Fruit fly (Drosophila melanogaster) whole organism, embryonic: ENCODE results near the gene CG5639.

Source experiments
- Abd-B ChIP-seq: fragments of 200-800 bp; sonication (Bioruptor generic); optimal IDR thresholded peaks from 2 replicates; lab custom pipeline; 2018; ENCODE audit warnings: missing biosample characterization, mild to moderate bottlenecking, missing genetic modification characterization, moderate library complexity
- Atf-2 ChIP-seq: fragments of 200-800 bp; sonication (Bioruptor generic); optimal IDR thresholded peaks from 2 replicates; lab custom pipeline; 2016; ENCODE audit warnings: missing biosample characterization, missing genetic modification characterization
- CG10274 ChIP-seq: fragments of 200-800 bp; sonication (Bioruptor generic); optimal IDR thresholded peaks from 3 replicates; lab custom pipeline; 2017; ENCODE audit warnings: missing biosample characterization, mild to moderate bottlenecking, missing genetic modification characterization
- CG10431 ChIP-seq: fragments of 200-800 bp; sonication (Bioruptor generic); optimal IDR thresholded peaks from 3 replicates; lab custom pipeline; 2018; ENCODE audit warnings: missing biosample characterization, mild to moderate bottlenecking, missing genetic modification characterization
- CG10565 ChIP-seq: fragments of 200-800 bp; sonication (Bioruptor generic); optimal IDR thresholded peaks from 3 replicates; lab custom pipeline; 2016; ENCODE audit warnings: missing biosample characterization, mild to moderate bottlenecking, missing genetic modification characterization
- CG10654 ChIP-seq: fragments of 200-800 bp; sonication (Bioruptor generic); optimal IDR thresholded peaks from 2 replicates; lab custom pipeline; 2016; ENCODE audit warnings: missing biosample characterization, missing genetic modification characterization
- CG11456 ChIP-seq: fragments of 200-800 bp; sonication (Bioruptor generic); IDR thresholded peaks from 3 replicates; pipeline ENCODE4 v1.3.6; 2022; ENCODE audit warnings: missing biosample characterization, missing genetic modification characterization
- CG12236 ChIP-seq: fragments of 200-800 bp; sonication (Bioruptor generic); optimal IDR thresholded peaks from 2 replicates; lab custom pipeline; 2016; ENCODE audit warnings: missing biosample characterization, missing genetic modification characterization
- CG14050 ChIP-seq: fragments of 200-800 bp; sonication (Bioruptor generic); IDR thresholded peaks from 3 replicates; pipeline ENCODE4 v1.3.6; 2022; ENCODE audit warnings: missing biosample characterization, missing genetic modification characterization
- CG14860 ChIP-seq: fragments of 200-800 bp; sonication (Bioruptor generic); IDR thresholded peaks from 3 replicates; pipeline ENCODE4 v1.3.6; 2022; ENCODE audit warnings: missing biosample characterization, missing genetic modification characterization; ENCODE audit not compliant: partially characterized antibody
- CG15011 ChIP-seq: fragments of 200-800 bp; sonication (Bioruptor generic); optimal IDR thresholded peaks from 3 replicates; lab custom pipeline; 2018; ENCODE audit warnings: missing biosample characterization, mild to moderate bottlenecking, missing genetic modification characterization
- CG2712 ChIP-seq: fragments of 200-800 bp; optimal IDR thresholded peaks from 3 replicates; lab custom pipeline; 2019; ENCODE audit warnings: missing biosample characterization, mild to moderate bottlenecking, missing genetic modification characterization, moderate library complexity
- CG31365 ChIP-seq: fragments of 200-800 bp; sonication (Bioruptor generic); optimal IDR thresholded peaks from 2 replicates; lab custom pipeline; 2018; ENCODE audit warnings: missing biosample characterization, mild to moderate bottlenecking, missing genetic modification characterization
- CG33213 ChIP-seq: fragments of 200-800 bp; sonication (Bioruptor generic); optimal IDR thresholded peaks from 3 replicates; lab custom pipeline; 2016; ENCODE audit warnings: missing biosample characterization, missing genetic modification characterization
- CG4360 ChIP-seq: fragments of 200-800 bp; sonication (Bioruptor generic); IDR thresholded peaks from 2 replicates; pipeline ENCODE4 v1.3.6; 2022; ENCODE audit warnings: missing biosample characterization, missing genetic modification characterization
- CG4404 ChIP-seq: fragments of 200-800 bp; sonication (Bioruptor generic); IDR thresholded peaks from 2 replicates; pipeline ENCODE4 v1.3.6; 2022; ENCODE audit warnings: missing biosample characterization, missing genetic modification characterization
- CG5245 ChIP-seq: fragments of 200-800 bp; sonication (Bioruptor generic); optimal IDR thresholded peaks from 3 replicates; lab custom pipeline; 2016; ENCODE audit warnings: missing biosample characterization, missing genetic modification characterization
- CG7786 ChIP-seq: fragments of 200-800 bp; sonication (Bioruptor generic); optimal IDR thresholded peaks from 2 replicates; lab custom pipeline; 2016; ENCODE audit warnings: missing biosample characterization, missing genetic modification characterization
- CG7839 ChIP-seq: fragments of 200-800 bp; sonication (Bioruptor generic); optimal IDR thresholded peaks from 3 replicates; lab custom pipeline; 2018; ENCODE audit warnings: missing biosample characterization, mild to moderate bottlenecking, missing genetic modification characterization, moderate library complexity
- Camta ChIP-seq: fragments of 200-800 bp; sonication (Bioruptor generic); optimal IDR thresholded peaks from 2 replicates; lab custom pipeline; 2016; ENCODE audit warnings: missing biosample characterization, missing genetic modification characterization
- D ChIP-seq, 2 experiments: fragments of 200-800 bp in 1 of 2; fragments of >200 bp in 1 of 2; sonication (Bioruptor generic) in 1 of 2; optimal IDR thresholded peaks; 2 replicates in 1 of 2; 3 replicates in 1 of 2; lab custom pipeline; 2017; ENCODE audit warnings: mild to moderate bottlenecking in 1 of 2, missing biosample characterization in 1 of 2, missing genetic modification characterization in 1 of 2, missing genetic modification reagents in 1 of 2
- Dek ChIP-seq: fragments of 200-800 bp; sonication (Bioruptor generic); optimal IDR thresholded peaks from 3 replicates; lab custom pipeline; 2019; ENCODE audit warnings: missing biosample characterization, mild to moderate bottlenecking, missing genetic modification characterization, moderate library complexity
- Doc2 ChIP-seq: fragments of 200-800 bp; sonication (Bioruptor generic); IDR thresholded peaks from 2 replicates; pipeline ENCODE4 v1.3.6; 2022; ENCODE audit warnings: missing biosample characterization, missing genetic modification characterization
- H15 ChIP-seq: fragments of 200-800 bp; sonication (Bioruptor generic); IDR thresholded peaks from 3 replicates; pipeline ENCODE4 v1.3.6; 2022; ENCODE audit warnings: missing biosample characterization, missing genetic modification characterization
- Hr3 ChIP-seq: fragments of 200-800 bp; sonication (Bioruptor generic); optimal IDR thresholded peaks from 3 replicates; lab custom pipeline; 2016; ENCODE audit warnings: missing biosample characterization, missing genetic modification characterization
- Hr78 ChIP-seq, 2 experiments: fragments of 200-800 bp in 1 of 2; fragments of >200 bp in 1 of 2; sonication (Bioruptor generic) in 1 of 2; optimal IDR thresholded peaks; 2 replicates each; lab custom pipeline; 2017 to 2019; ENCODE audit warnings: missing biosample characterization in 2 of 2, missing genetic modification characterization in 2 of 2, mild to moderate bottlenecking in 1 of 2, moderate library complexity in 1 of 2
- Jarid2 ChIP-seq: fragments of 200-800 bp; sonication (Bioruptor generic); optimal IDR thresholded peaks from 3 replicates; lab custom pipeline; 2017; ENCODE audit warnings: mild to moderate bottlenecking, missing biosample characterization, missing genetic modification reagents, missing genetic modification characterization
- Lhr ChIP-seq: fragments of 200-800 bp; sonication (Bioruptor generic); optimal IDR thresholded peaks from 3 replicates; lab custom pipeline; 2017; ENCODE audit warnings: mild to moderate bottlenecking, missing biosample characterization, missing genetic modification reagents, missing genetic modification characterization
- Pdp1 ChIP-seq, 2 experiments: fragments of 200-800 bp; sonication (Bioruptor generic); optimal IDR thresholded peaks; 3 replicates each; lab custom pipeline; 2016; ENCODE audit warnings: missing biosample characterization in 2 of 2, missing genetic modification characterization in 2 of 2, mild to moderate bottlenecking in 1 of 2, moderate library complexity in 1 of 2
- Ravus ChIP-seq: fragments of 200-800 bp; sonication (Bioruptor generic); IDR thresholded peaks from 2 replicates; pipeline ENCODE4 v1.3.6; 2022; ENCODE audit warnings: missing biosample characterization, missing genetic modification characterization
- Sox100B ChIP-seq: fragments of 200-800 bp; sonication (Bioruptor generic); optimal IDR thresholded peaks from 3 replicates; lab custom pipeline; 2018; ENCODE audit warnings: missing biosample characterization, mild to moderate bottlenecking, missing genetic modification characterization
- abd-A ChIP-seq: fragments of 200-800 bp; sonication (Bioruptor generic); optimal IDR thresholded peaks from 3 replicates; lab custom pipeline; 2019; ENCODE audit warnings: missing biosample characterization, mild to moderate bottlenecking, missing genetic modification characterization, moderate library complexity
- ap ChIP-seq: fragments of 200-800 bp; sonication (Bioruptor generic); IDR thresholded peaks from 2 replicates; pipeline ENCODE4 v1.3.6; 2022; ENCODE audit warnings: missing biosample characterization, missing genetic modification characterization
- ara ChIP-seq: fragments of 200-800 bp; sonication (Bioruptor generic); IDR thresholded peaks from 2 replicates; pipeline ENCODE4 v1.3.6; 2022; ENCODE audit warnings: missing biosample characterization, missing genetic modification characterization
- bowl ChIP-seq: fragments of 200-800 bp; sonication (Bioruptor generic); IDR thresholded peaks from 2 replicates; pipeline ENCODE4 v1.3.6; 2022; ENCODE audit warnings: missing biosample characterization, missing genetic modification characterization
- chif ChIP-seq, 2 experiments: fragments of 200-800 bp; sonication (Bioruptor generic); optimal IDR thresholded peaks; 3 replicates each; lab custom pipeline; 2016; ENCODE audit warnings: missing biosample characterization in 2 of 2, missing genetic modification characterization in 2 of 2
- chinmo ChIP-seq: fragments of 200-800 bp; sonication (Bioruptor generic); IDR thresholded peaks from 4 replicates; pipeline ENCODE4 v1.3.6; 2022; ENCODE audit warnings: missing biosample characterization, missing genetic modification characterization; ENCODE audit not compliant: partially characterized antibody
- cwo ChIP-seq: fragments of 200-800 bp; sonication (Bioruptor generic); optimal IDR thresholded peaks from 3 replicates; lab custom pipeline; 2017; ENCODE audit warnings: missing biosample characterization, missing genetic modification characterization, mild to moderate bottlenecking, moderate library complexity, missing genetic modification reagents
- eve ChIP-seq, 2 experiments: fragments of >200 bp; optimal IDR thresholded peaks; 2 replicates each; lab custom pipeline; 2017; ENCODE audit warnings: missing biosample characterization in 2 of 2, missing genetic modification characterization in 2 of 2
- ewg ChIP-seq: fragments of 200-800 bp; sonication (Bioruptor generic); optimal IDR thresholded peaks from 3 replicates; lab custom pipeline; 2017; ENCODE audit warnings: mild to moderate bottlenecking, missing biosample characterization, missing genetic modification reagents, missing genetic modification characterization
- ftz-f1 ChIP-seq: fragments of 200-800 bp; sonication (Bioruptor generic); optimal IDR thresholded peaks from 2 replicates; lab custom pipeline; 2016; ENCODE audit warnings: missing biosample characterization, missing genetic modification characterization
- gfzf ChIP-seq: fragments of 200-800 bp; sonication (Bioruptor generic); optimal IDR thresholded peaks from 2 replicates; lab custom pipeline; 2016; ENCODE audit warnings: missing biosample characterization, mild to moderate bottlenecking, missing genetic modification characterization, moderate library complexity
- hb ChIP-seq: fragments of 200-800 bp; sonication (Bioruptor generic); IDR thresholded peaks from 3 replicates; pipeline ENCODE4 v1.3.6; 2022; ENCODE audit warnings: missing biosample characterization, missing genetic modification characterization; ENCODE audit not compliant: partially characterized antibody
- lov ChIP-seq, 2 experiments: fragments of 200-800 bp in 1 of 2; fragments of >200 bp in 1 of 2; sonication (Bioruptor generic) in 1 of 2; IDR thresholded peaks in 1 of 2; optimal IDR thresholded peaks in 1 of 2; 2 replicates in 1 of 2; 3 replicates in 1 of 2; pipeline versions ENCODE4 v1.3.6 to Lab custom; 2017 to 2022; ENCODE audit warnings: missing biosample characterization in 1 of 2, missing genetic modification characterization in 1 of 2
- org-1 ChIP-seq: fragments of 200-800 bp; sonication (Bioruptor generic); optimal IDR thresholded peaks from 2 replicates; lab custom pipeline; 2017; ENCODE audit warnings: missing biosample characterization, missing genetic modification characterization
- pan ChIP-seq, 4 experiments: fragments of >200 bp in 3 of 4; fragments of 200-800 bp in 1 of 4; sonication (Bioruptor generic) in 1 of 4; optimal IDR thresholded peaks in 3 of 4; IDR thresholded peaks in 1 of 4; 2 replicates each; pipeline versions ENCODE4 v1.3.6 to Lab custom; 2017 to 2022; ENCODE audit warnings: missing biosample characterization in 2 of 4, missing genetic modification characterization in 2 of 4, mixed read lengths in 1 of 4
- pum ChIP-seq: fragments of 200-800 bp; sonication (Bioruptor generic); optimal IDR thresholded peaks from 2 replicates; lab custom pipeline; 2016; ENCODE audit warnings: missing biosample characterization, missing genetic modification characterization
- slou ChIP-seq: fragments of 200-800 bp; sonication (Bioruptor generic); optimal IDR thresholded peaks from 3 replicates; lab custom pipeline; 2016; ENCODE audit warnings: missing biosample characterization, missing genetic modification characterization
- zen ChIP-seq: fragments of 200-800 bp; sonication (Bioruptor generic); optimal IDR thresholded peaks from 3 replicates; lab custom pipeline; 2018; ENCODE audit warnings: missing biosample characterization, mild to moderate bottlenecking, missing genetic modification characterization, moderate library complexity

CG5639 gene

dm6 chr3R:27608000-27608399, 12.1 kb upstream of the CG5639 start (continued):
- TF ChIP-seq CG33213 (GFP tag; lab: Kevin White, UChicago) (no peak), CG7839 (tag; lab: Kevin White, UChicago) (no peak), chif (GFP tag; optimal IDR thresholded peaks at IDR 0.05; lab: Kevin White, UChicago) (no peak), ftz-f1 (GFP tag; lab: Kevin White, UChicago) (no peak), abd-A (tag; lab: Kevin White, UChicago) (peak; percentile 49), CG4404 (GFP tag; lab: Robert Waterston, UW) (no peak), Camta (GFP tag; lab: Kevin White, UChicago) (no peak), Sox100B (GFP tag; lab: Kevin White, UChicago) (no peak), CG31365 (tag; lab: Kevin White, UChicago) (peak; percentile 70), eve (GFP tag; optimal IDR thresholded peaks at IDR 0.05; lab: Kevin White, UChicago) (no peak), ara (GFP tag; lab: Robert Waterston, UW) (no peak), CG2712 (tag; lab: Kevin White, UChicago) (no peak), pan (optimal IDR thresholded peaks at IDR 0.05; lab: Kevin White, UChicago) (no peak), pan (GFP tag; optimal IDR thresholded peaks at IDR 0.05 in 1 of 2, IDR thresholded peaks at IDR 0.05 in 1 of 2) (no peak), hb (GFP tag; lab: Robert Waterston, UW) (no peak), bowl (GFP tag; lab: Robert Waterston, UW) (no peak), Hr3 (GFP tag; lab: Kevin White, UChicago) (no peak), Atf-2 (GFP tag; lab: Kevin White, UChicago) (no peak), Abd-B (GFP tag; lab: Kevin White, UChicago) (no peak), CG10654 (GFP tag; lab: Kevin White, UChicago) (no peak), zen (tag; lab: Kevin White, UChicago) (no peak), chinmo (GFP tag; lab: Robert Waterston, UW) (peak; percentile 45; the same call in 1 of the 4 replicates), CG10274 (GFP tag; lab: Kevin White, UChicago) (no peak), CG4360 (no peak), CG10431 (GFP tag; lab: Kevin White, UChicago) (no peak), pum (GFP tag; lab: Kevin White, UChicago) (no peak), Lhr (no peak), CG10565 (GFP tag; lab: Kevin White, UChicago) (no peak), lov (optimal IDR thresholded peaks at IDR 0.05; lab: Kevin White, UChicago) (no peak), lov (GFP tag; IDR thresholded peaks at IDR 0.05; lab: Robert Waterston, UW) (no peak), Dek (no peak), CG14050 (GFP tag; lab: Robert Waterston, UW) (no peak), Hr78 (GFP tag; optimal IDR thresholded peaks at IDR 0.05; lab: Kevin White, UChicago) (no peak), CG12236 (GFP tag; lab: Kevin White, UChicago) (no peak), Jarid2 (GFP tag; lab: Kevin White, UChicago) (peak; percentile 70), CG11456 (GFP tag; lab: Robert Waterston, UW) (no peak), Ravus (GFP tag; lab: Robert Waterston, UW) (no peak), Pdp1 (GFP tag; optimal IDR thresholded peaks at IDR 0.05; lab: Kevin White, UChicago) (no peak), Doc2 (GFP tag; lab: Robert Waterston, UW) (no peak), H15 (no peak), CG7786 (GFP tag; lab: Kevin White, UChicago) (no peak), ewg (peak; percentile 96), org-1 (GFP tag; lab: Kevin White, UChicago) (no peak), D (optimal IDR thresholded peaks at IDR 0.05; lab: Kevin White, UChicago) (no peak), D (GFP tag; optimal IDR thresholded peaks at IDR 0.05; lab: Kevin White, UChicago) (no peak), CG5245 (GFP tag; lab: Kevin White, UChicago) (no peak), ap (no peak), gfzf (GFP tag; lab: Kevin White, UChicago) (no peak), slou (no peak), CG14860 (GFP tag; lab: Robert Waterston, UW) (no peak), CG15011 (GFP tag; lab: Kevin White, UChicago) (no peak), cwo (GFP tag; lab: Kevin White, UChicago) (no peak)
